Worm (Caenorhabditis elegans): ENCODE results near the gene soc-1.

DNA sequence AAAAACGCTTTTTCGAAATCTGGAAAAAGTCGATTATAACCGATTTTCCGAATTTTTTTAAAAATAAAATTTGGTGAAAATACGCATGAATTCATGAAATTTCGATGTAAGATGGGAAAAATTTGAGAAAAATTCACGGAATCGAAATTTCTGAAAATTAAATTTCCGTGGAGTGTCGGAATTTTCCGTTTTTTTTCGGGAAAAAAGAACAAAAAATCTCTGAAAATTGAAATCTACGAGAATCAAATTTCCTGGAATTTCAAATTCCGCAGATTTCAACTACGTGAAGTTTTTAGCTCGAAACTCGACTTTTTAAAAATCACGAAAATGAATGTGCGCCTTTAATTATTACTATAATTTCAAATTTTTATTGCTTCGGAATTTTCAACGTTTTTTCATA is 16.4 kb upstream of the soc-1 start:
- TF ChIP-seq dao-5 (tag; optimal IDR thresholded peaks at IDR 0.05) (no peak), him-1 (tag; optimal IDR thresholded peaks at IDR 0.05) (no peak), W03F9.2 (tag; optimal IDR thresholded peaks at IDR 0.05) (no peak)

Data from whole organism, L4/young adult.